Worm (Caenorhabditis elegans) whole organism, L4 larva: ENCODE measurements around the gene F19B10.5.

ENCODE experiments used
- F26F4.8 ChIP-seq: fragments of 200-800 bp; sonication (Bioruptor generic); conservative IDR thresholded peaks from 2 replicates; pipeline ENCODE4 v1.3.6; 2022; ENCODE audit warnings: missing genetic modification characterization, missing compliant biosample characterization
- T20F7.1 ChIP-seq: fragments of 200-800 bp; sonication (Bioruptor generic); optimal IDR thresholded peaks from 2 replicates; lab custom pipeline; 2018; ENCODE audit warnings: mild to moderate bottlenecking, missing genetic modification characterization, missing compliant biosample characterization
- Y48G9A.11 ChIP-seq: fragments of 200-800 bp; sonication (Bioruptor generic); IDR thresholded peaks from 2 replicates; pipeline ENCODE4 v1.3.6; 2022; ENCODE audit warnings: missing genetic modification reagents, missing genetic modification characterization, missing compliant biosample characterization
- aha-1 ChIP-seq: fragments of 150-350 bp; peaks from one replicate; lab custom pipeline; 2014; ENCODE audit warnings: missing biosample characterization, missing genetic modification characterization
- ceh-32 ChIP-seq: sonication (generic microtip); optimal IDR thresholded peaks from 2 replicates; lab custom pipeline; 2016; ENCODE audit warnings: mild to moderate bottlenecking, missing genetic modification characterization, missing compliant biosample characterization; ENCODE audit not compliant: poor library complexity
- cey-2 ChIP-seq: sonication (generic microtip); optimal IDR thresholded peaks from 3 replicates; lab custom pipeline; 2017; ENCODE audit warnings: missing genetic modification characterization, mild to moderate bottlenecking, missing compliant biosample characterization, antibody characterized with exemption, borderline replicate concordance; ENCODE audit not compliant: insufficient read depth
- ctbp-1 ChIP-seq: fragments of 200-800 bp; sonication (Bioruptor generic); IDR thresholded peaks from 2 replicates; pipeline ENCODE4 v1.3.6; 2022; ENCODE audit warnings: missing genetic modification reagents, missing genetic modification characterization, missing compliant biosample characterization
- daf-12 ChIP-seq: fragments of 150-350 bp; optimal IDR thresholded peaks from 2 replicates; lab custom pipeline; 2014; ENCODE audit warnings: missing biosample characterization, missing genetic modification reagents, missing genetic modification characterization
- daf-19 ChIP-seq: fragments of 200-800 bp; sonication (Bioruptor generic); conservative IDR thresholded peaks from 2 replicates; pipeline ENCODE4 v1.3.6; 2022; ENCODE audit warnings: missing genetic modification characterization, missing compliant biosample characterization
- egl-27 ChIP-seq: sonication (generic microtip); optimal IDR thresholded peaks from 3 replicates; lab custom pipeline; 2017; ENCODE audit warnings: missing biosample characterization, missing genetic modification reagents, missing genetic modification characterization
- fkh-10 ChIP-seq: fragments of 150-350 bp; optimal IDR thresholded peaks from 2 replicates; lab custom pipeline; 2014; ENCODE audit warnings: missing biosample characterization, missing genetic modification reagents, missing genetic modification characterization
- fos-1 ChIP-seq: fragments of 150-350 bp; optimal IDR thresholded peaks from 2 replicates; lab custom pipeline; 2014; ENCODE audit warnings: missing biosample characterization, missing genetic modification characterization
- jun-1 ChIP-seq: fragments of 150-350 bp; optimal IDR thresholded peaks from 2 replicates; lab custom pipeline; 2014; ENCODE audit warnings: missing biosample characterization, missing genetic modification reagents, missing genetic modification characterization
- lin-13 ChIP-seq: fragments of 150-350 bp; optimal IDR thresholded peaks from 2 replicates; lab custom pipeline; 2014; ENCODE audit warnings: missing biosample characterization, missing genetic modification reagents, missing genetic modification characterization
- madf-5 ChIP-seq, 2 experiments: fragments of 200-800 bp; sonication (Bioruptor generic); IDR thresholded peaks; 2 replicates each; pipeline ENCODE4 v1.3.6; 2022; ENCODE audit warnings: missing compliant biosample characterization in 2 of 2, missing genetic modification characterization in 2 of 2
- mdl-1 ChIP-seq, 2 experiments: fragments of 150-350 bp in 1 of 2; sonication (generic microtip) in 1 of 2; optimal IDR thresholded peaks; 2 replicates each; lab custom pipeline; 2014 to 2017; ENCODE audit warnings: missing biosample characterization in 2 of 2, missing genetic modification characterization in 2 of 2
- mxl-2 ChIP-seq: fragments of 200-800 bp; sonication (Bioruptor generic); conservative IDR thresholded peaks from 2 replicates; pipeline ENCODE4 v1.3.6; 2022; ENCODE audit warnings: missing genetic modification reagents, missing genetic modification characterization, missing compliant biosample characterization
- nhr-102 ChIP-seq: sonication (generic microtip); optimal IDR thresholded peaks from 2 replicates; lab custom pipeline; 2016; ENCODE audit warnings: mild to moderate bottlenecking, missing genetic modification characterization, moderate library complexity, missing compliant biosample characterization
- nhr-28 ChIP-seq: fragments of 150-350 bp; optimal IDR thresholded peaks from 2 replicates; lab custom pipeline; 2014; ENCODE audit warnings: missing biosample characterization, missing genetic modification characterization
- nhr-42 ChIP-seq: fragments of 200-800 bp; sonication (Bioruptor generic); IDR thresholded peaks from 2 replicates; pipeline ENCODE4 v1.3.6; 2022; ENCODE audit warnings: missing genetic modification characterization, missing compliant biosample characterization
- pha-4 ChIP-seq, 2 experiments: fragments of 150-350 bp in 1 of 2; fragments of 200-800 bp in 1 of 2; sonication (Bioruptor generic) in 1 of 2; IDR thresholded peaks in 1 of 2; optimal IDR thresholded peaks in 1 of 2; 2 replicates each; pipeline versions ENCODE4 v1.3.6 to Lab custom; 2014 to 2022; ENCODE audit warnings: missing genetic modification characterization in 2 of 2, missing genetic modification reagents in 2 of 2, missing biosample characterization in 1 of 2, missing compliant biosample characterization in 1 of 2
- php-3 ChIP-seq: fragments of 200-800 bp; sonication (Bioruptor generic); IDR thresholded peaks from 2 replicates; pipeline ENCODE4 v1.3.6; 2022; ENCODE audit warnings: missing genetic modification reagents, missing genetic modification characterization, missing compliant biosample characterization
- pqm-1 ChIP-seq: sonication (generic microtip); optimal IDR thresholded peaks from 2 replicates; lab custom pipeline; 2017; ENCODE audit warnings: missing biosample characterization, missing genetic modification characterization
- saeg-2 ChIP-seq: fragments of 200-800 bp; sonication (Bioruptor generic); IDR thresholded peaks from 2 replicates; pipeline ENCODE4 v1.3.6; 2022; ENCODE audit warnings: missing genetic modification reagents, missing genetic modification characterization, missing compliant biosample characterization
- skn-1 ChIP-seq: fragments of 150-350 bp; optimal IDR thresholded peaks from 2 replicates; lab custom pipeline; 2014; ENCODE audit warnings: missing biosample characterization, missing genetic modification characterization
- tag-97 ChIP-seq: fragments of 200-800 bp; sonication (Bioruptor generic); IDR thresholded peaks from 2 replicates; pipeline ENCODE4 v1.3.6; 2022; ENCODE audit warnings: missing genetic modification characterization, missing compliant biosample characterization
- unc-62 ChIP-seq, 3 experiments: fragments of 150-350 bp in 1 of 3; sonication (generic microtip); optimal IDR thresholded peaks in 2 of 3; peaks in 1 of 3; 1 replicate in 1 of 3; 2 replicates in 2 of 3; lab custom pipeline; 2014 to 2017; ENCODE audit warnings: missing biosample characterization in 3 of 3, missing genetic modification characterization in 3 of 3, missing genetic modification reagents in 3 of 3, missing genotype in 1 of 3
- vab-7 ChIP-seq: fragments of 200-800 bp; sonication (Bioruptor generic); IDR thresholded peaks from 2 replicates; pipeline ENCODE4 v1.3.6; 2022; ENCODE audit warnings: missing genetic modification reagents, missing genetic modification characterization, missing compliant biosample characterization
- ztf-11 ChIP-seq: fragments of 150-350 bp; optimal IDR thresholded peaks from 2 replicates; lab custom pipeline; 2014; ENCODE audit warnings: missing biosample characterization, missing genetic modification characterization

Gene F19B10.5

ce11 chrII:3661932-3662331, 6.5 kb downstream of the F19B10.5 start, which contains the start of gene F19B10.13 (continued):
- TF ChIP-seq egl-27, result no peak
- TF ChIP-seq, all 104 proteins: peak for 9

- no peak for TF ChIP-seq unc-62 (GFP tag; optimal IDR thresholded peaks at IDR 0.05 in 1 of 2; lab: Kevin White, UChicago)
- no peak for TF ChIP-seq unc-62 (tag; optimal IDR thresholded peaks at IDR 0.05; lab: Kevin White, UChicago)
Measured at ce11 chrII:3663796-3664195, 8.3 kb downstream of the F19B10.5 start, which contains the start of gene F19B10.6. F19B10.6 (minus strand) TSS chrII:3663896.

- TF ChIP-seq daf-19 (GFP tag; lab: Robert Waterston, UW), result no peak
- TF ChIP-seq saeg-2 (GFP tag; lab: Robert Waterston, UW), result no peak
- no peak for TF ChIP-seq pqm-1 (tag; lab: Kevin White, UChicago)
- TF ChIP-seq, all 104 proteins: peak for 0
Measured at ce11 chrII:3664470-3664869, 9.0 kb downstream of the F19B10.5 start, which contains the start of gene F19B10.3. F19B10.3 (plus strand) TSS chrII:3664770.

ce11 chrII:3665181-3665580, 9.7 kb downstream of the F19B10.5 start:
- TF ChIP-seq lin-13 (GFP tag; lab: Kevin White, UChicago) (no peak), nhr-102 (tag; lab: Kevin White, UChicago) (no peak), fkh-10 (no peak), nhr-28 (no peak), vab-7 (no peak), mxl-2 (GFP tag; lab: Robert Waterston, UW) (no peak), pha-4 (GFP tag; IDR thresholded peaks at IDR 0.05; lab: Robert Waterston, UW) (no peak), pha-4 (tag; optimal IDR thresholded peaks at IDR 0.05; lab: Kevin White, UChicago) (no peak), T20F7.1 (GFP tag; lab: Kevin White, UChicago) (no peak), aha-1 (tag; lab: Kevin White, UChicago) (no peak), jun-1 (tag; lab: Kevin White, UChicago) (no peak), cey-2 (tag; lab: Kevin White, UChicago) (no peak), egl-27 (no peak), php-3 (GFP tag; lab: Robert Waterston, UW) (no peak), Y48G9A.11 (GFP tag; lab: Robert Waterston, UW) (no peak)

- no peak for TF ChIP-seq ctbp-1 (GFP tag; lab: Robert Waterston, UW)
- TF ChIP-seq ceh-32 (tag; lab: Kevin White, UChicago), result no peak
- 0 out of 4 replicates have a peak, but pooled peaks of 1 of the 2 experiments have one; percentile 7 for TF ChIP-seq madf-5 (GFP tag; IDR thresholded peaks at IDR 0.05; lab: Robert Waterston, UW)
Measured at ce11 chrII:3669315-3669714, 13.8 kb downstream of the F19B10.5 start, which contains the start of gene srx-97. srx-97 (minus strand) TSS chrII:3669415.

ce11 chrII:3670956-3671355, 15.5 kb downstream of the F19B10.5 start, which contains the start of gene srx-98:
srx-98 (minus strand) TSS chrII:3671056.
- no peak for TF ChIP-seq pqm-1 (tag; lab: Kevin White, UChicago)
- TF ChIP-seq nhr-42 (GFP tag; lab: Robert Waterston, UW), result no peak
- TF ChIP-seq F26F4.8 (GFP tag; lab: Robert Waterston, UW), result no peak
- TF ChIP-seq ztf-11 (tag; lab: Kevin White, UChicago), result no peak
- TF ChIP-seq pha-4 (GFP tag; IDR thresholded peaks at IDR 0.05; lab: Robert Waterston, UW), result no peak
- TF ChIP-seq pha-4 (tag; optimal IDR thresholded peaks at IDR 0.05; lab: Kevin White, UChicago), result no peak
- no peak for TF ChIP-seq tag-97 (GFP tag; lab: Robert Waterston, UW)
- no peak for TF ChIP-seq mdl-1 (tag; optimal IDR thresholded peaks at IDR 0.05; lab: Kevin White, UChicago)
- no peak for TF ChIP-seq fos-1
- TF ChIP-seq daf-12, result no peak
- TF ChIP-seq skn-1, result no peak
- no peak for TF ChIP-seq php-3 (GFP tag; lab: Robert Waterston, UW)
